Worm (Caenorhabditis elegans): ENCODE results near the gene T10F2.2.
A peak's percentile ranks its signal among the peaks of the same experiment; 100 is the strongest.

The T10F2.2 gene

DNA sequence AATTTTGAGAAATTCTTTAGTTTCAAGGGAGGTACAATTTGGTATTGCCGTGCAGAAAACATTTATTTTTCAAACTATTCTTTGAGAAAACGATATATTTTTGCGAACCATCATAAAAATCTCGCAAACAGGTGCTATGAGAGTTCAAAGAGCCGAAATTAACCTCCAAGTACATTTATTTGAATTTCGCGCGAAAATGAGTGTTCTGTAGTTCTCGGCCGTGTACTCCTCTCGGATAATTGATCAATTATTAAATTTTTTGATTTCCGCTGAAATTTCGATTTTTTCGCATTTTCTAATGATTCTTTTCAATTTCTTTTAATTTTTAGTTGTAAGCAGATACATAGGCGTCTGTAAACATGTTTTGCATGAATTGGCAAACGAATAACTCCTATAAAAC is 25.1 kb upstream of the T10F2.2 start:
- no peak for TF ChIP-seq lin-39 (tag; optimal IDR thresholded peaks at IDR 0.05)
- TF ChIP-seq fkh-10 (GFP tag; optimal IDR thresholded peaks at IDR 0.05): no peak
- TF ChIP-seq fkh-2 (tag; optimal IDR thresholded peaks at IDR 0.05): no peak
- TF ChIP-seq zag-1 (tag; optimal IDR thresholded peaks at IDR 0.05): no peak
- TF ChIP-seq pha-4 (tag; optimal IDR thresholded peaks at IDR 0.05): peak; percentile 43
- TF ChIP-seq sea-2 (GFP tag; optimal IDR thresholded peaks at IDR 0.05): no peak
- TF ChIP-seq nhr-76 (tag; optimal IDR thresholded peaks at IDR 0.05): no peak
- no peak for TF ChIP-seq daf-12 (tag; optimal IDR thresholded peaks at IDR 0.05)
- TF ChIP-seq ceh-9 (tag; optimal IDR thresholded peaks at IDR 0.05): no peak
- no peak for TF ChIP-seq snpc-4 (tag; optimal IDR thresholded peaks at IDR 0.05)
- TF ChIP-seq unc-62 (GFP tag; optimal IDR thresholded peaks at IDR 0.05): no peak
- no peak for TF ChIP-seq elt-2 (tag; optimal IDR thresholded peaks at IDR 0.05)
- TF ChIP-seq nhr-23 (tag; optimal IDR thresholded peaks at IDR 0.05): peak; percentile 44
- TF ChIP-seq nfya-1 (tag; optimal IDR thresholded peaks at IDR 0.05; ENCODE audit: insufficient read depth): peak; percentile 24
- no peak for TF ChIP-seq egl-5 (tag; optimal IDR thresholded peaks at IDR 0.05)
- no peak for TF ChIP-seq ceh-16 (tag; optimal IDR thresholded peaks at IDR 0.05)
- TF ChIP-seq nhr-237 (tag; optimal IDR thresholded peaks at IDR 0.05): no peak
- TF ChIP-seq jun-1 (tag; optimal IDR thresholded peaks at IDR 0.05): no peak
- TF ChIP-seq ztf-11 (tag; optimal IDR thresholded peaks at IDR 0.05): no peak
- no peak for TF ChIP-seq mdl-1 (tag; optimal IDR thresholded peaks at IDR 0.05)
- no peak for TF ChIP-seq nhr-77 (tag; optimal IDR thresholded peaks at IDR 0.05)
- no peak for TF ChIP-seq fos-1 (tag; optimal IDR thresholded peaks at IDR 0.05)
- TF ChIP-seq nhr-43 (tag; optimal IDR thresholded peaks at IDR 0.05; ENCODE audit: poor library complexity, severe bottlenecking): peak; percentile 41

DNA sequence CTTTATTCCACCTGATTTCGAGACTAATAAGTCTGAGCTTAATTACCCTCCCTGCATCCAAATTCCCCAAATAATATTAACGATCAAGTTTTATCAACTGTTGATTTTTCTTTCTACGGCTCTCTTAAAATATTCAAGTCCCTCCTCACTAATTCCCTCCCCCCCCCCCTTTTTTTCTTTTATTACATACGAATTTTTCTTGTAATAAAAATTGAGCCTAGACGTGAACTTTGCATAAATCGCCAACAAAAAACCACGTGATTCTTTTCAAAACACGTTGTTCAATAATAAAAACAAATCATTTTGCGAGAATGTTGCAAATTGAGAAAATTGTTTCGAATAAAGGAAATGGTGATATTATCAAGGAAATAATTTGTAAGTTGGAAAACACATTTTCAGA is 23.3 kb upstream of the T10F2.2 start, which contains the start of gene K10D2.8:
Gene K10D2.8, plus strand, starts transcription at position 301 of the 400 bp plus-strand sequence.
- TF ChIP-seq ztf-4 (tag; optimal IDR thresholded peaks at IDR 0.05) (no peak), ceh-28 (tag; optimal IDR thresholded peaks at IDR 0.05) (no peak), nfya-1 (tag; optimal IDR thresholded peaks at IDR 0.05; ENCODE audit: insufficient read depth) (no peak), skn-1 (tag; optimal IDR thresholded peaks at IDR 0.05) (no peak), nhr-12 (tag; optimal IDR thresholded peaks at IDR 0.05) (no peak), snpc-4 (tag; optimal IDR thresholded peaks at IDR 0.05) (no peak), lsy-12 (tag; optimal IDR thresholded peaks at IDR 0.05) (no peak), aly-2 (tag; optimal IDR thresholded peaks at IDR 0.05) (no peak), fos-1 (tag; optimal IDR thresholded peaks at IDR 0.05) (no peak), nhr-76 (tag; optimal IDR thresholded peaks at IDR 0.05) (no peak), zag-1 (tag; optimal IDR thresholded peaks at IDR 0.05) (no peak), pha-4 (tag; optimal IDR thresholded peaks at IDR 0.05) (no peak), nhr-77 (tag; optimal IDR thresholded peaks at IDR 0.05) (no peak), egl-27 (tag; optimal IDR thresholded peaks at IDR 0.05) (no peak), unc-39 (tag; optimal IDR thresholded peaks at IDR 0.05) (no peak), jun-1 (tag; optimal IDR thresholded peaks at IDR 0.05) (no peak)

DNA sequence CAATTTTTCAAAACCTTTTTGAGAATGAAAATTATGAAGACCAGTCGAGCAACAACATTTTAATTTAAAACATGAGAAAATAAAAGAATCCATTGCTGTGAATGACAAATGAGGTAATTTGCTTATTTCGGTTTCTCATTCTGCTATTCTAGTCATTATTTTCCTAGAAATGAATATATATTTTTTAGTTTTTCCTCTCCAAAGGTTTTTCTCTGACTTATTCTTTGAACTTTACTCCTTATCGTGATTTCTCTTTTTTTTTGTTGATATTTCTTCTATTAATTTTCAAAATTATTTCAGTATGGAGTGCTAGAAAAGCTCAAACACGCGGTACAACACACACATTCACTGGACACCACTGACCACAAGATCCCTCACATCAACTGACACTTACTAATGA is 20.5 kb upstream of the T10F2.2 start, which contains the start of gene pup-2:
Gene pup-2, plus strand, starts transcription at position 301 of the 400 bp plus-strand sequence.
- no peak for TF ChIP-seq sea-2 (GFP tag; optimal IDR thresholded peaks at IDR 0.05)
- TF ChIP-seq R02D3.7 (tag; optimal IDR thresholded peaks at IDR 0.05): no peak
- no peak for TF ChIP-seq eor-1 (tag; optimal IDR thresholded peaks at IDR 0.05)
- TF ChIP-seq nhr-76 (tag; optimal IDR thresholded peaks at IDR 0.05): no peak
- no peak for TF ChIP-seq nhr-43 (tag; optimal IDR thresholded peaks at IDR 0.05; ENCODE audit: poor library complexity, severe bottlenecking)
- TF ChIP-seq mdl-1 (tag; optimal IDR thresholded peaks at IDR 0.05): no peak
- no peak for TF ChIP-seq elt-3 (tag; optimal IDR thresholded peaks at IDR 0.05)
- no peak for TF ChIP-seq nhr-23 (tag; optimal IDR thresholded peaks at IDR 0.05)
- TF ChIP-seq egl-27 (tag; optimal IDR thresholded peaks at IDR 0.05): no peak
- no peak for TF ChIP-seq lin-15B (tag; optimal IDR thresholded peaks at IDR 0.05)
- TF ChIP-seq lin-39 (tag; optimal IDR thresholded peaks at IDR 0.05): no peak
- TF ChIP-seq ama-1 (optimal IDR thresholded peaks at IDR 0.05): no peak
- no peak for TF ChIP-seq zag-1 (tag; optimal IDR thresholded peaks at IDR 0.05)
- no peak for TF ChIP-seq nhr-25 (tag; optimal IDR thresholded peaks at IDR 0.05)
- no peak for TF ChIP-seq nhr-11 (tag; optimal IDR thresholded peaks at IDR 0.05)
- TF ChIP-seq aly-2 (tag; optimal IDR thresholded peaks at IDR 0.05): no peak
- no peak for TF ChIP-seq snpc-4 (tag; optimal IDR thresholded peaks at IDR 0.05)
- no peak for TF ChIP-seq ztf-11 (tag; optimal IDR thresholded peaks at IDR 0.05)
- no peak for TF ChIP-seq fos-1 (tag; optimal IDR thresholded peaks at IDR 0.05)

Measured in whole organism, L3 larva.